Fruit fly (Drosophila melanogaster) whole organism: ENCODE data around the gene rt.

Source experiments
- Dll ChIP-seq: fragments of >200 bp; optimal IDR thresholded peaks from 2 replicates; lab custom pipeline; 2017
- EcR ChIP-seq, 2 experiments: fragments of >200 bp; optimal IDR thresholded peaks; 2 replicates each; lab custom pipeline; 2017; ENCODE audit warnings: missing biosample characterization in 2 of 2, missing genetic modification characterization in 2 of 2, missing genetic modification reagents in 2 of 2
- psq ChIP-seq: fragments of >200 bp; optimal IDR thresholded peaks from 2 replicates; lab custom pipeline; 2017

dm6 chr3L:11579919-11580318 lies 7.7 kb downstream of the rt start, which contains the start of gene CG43390:
- TF ChIP-seq Dll (lab: Kevin White, UChicago) (no peak), psq (no peak), EcR (GFP tag; optimal IDR thresholded peaks at IDR 0.05; lab: Kevin White, UChicago) (no peak)
